Fruit fly (Drosophila melanogaster) whole organism, prepupa: Measurements from ENCODE around the gene CG13063.

Experiments
- Blimp-1 ChIP-seq: fragments of 200-800 bp; sonication (Bioruptor generic); optimal IDR thresholded peaks from 3 replicates; lab custom pipeline; 2017; ENCODE audit warnings: missing biosample characterization, missing genetic modification characterization, mild to moderate bottlenecking, moderate library complexity, missing genetic modification reagents
- CG10669 ChIP-seq: fragments of 200-800 bp; sonication (Bioruptor generic); optimal IDR thresholded peaks from 3 replicates; lab custom pipeline; 2018; ENCODE audit warnings: missing biosample characterization, mild to moderate bottlenecking, missing genetic modification characterization, moderate library complexity
- CG11294 ChIP-seq: fragments of 200-800 bp; sonication (Bioruptor generic); IDR thresholded peaks from 2 replicates; pipeline ENCODE4 v1.3.6; 2022; ENCODE audit warnings: missing biosample characterization, missing genetic modification characterization
- CG11762 ChIP-seq: fragments of 200-800 bp; sonication (Bioruptor generic); optimal IDR thresholded peaks from 3 replicates; lab custom pipeline; 2016; ENCODE audit warnings: missing biosample characterization, missing genetic modification characterization; ENCODE audit not compliant: insufficient read depth
- CG11902 ChIP-seq: fragments of 200-800 bp; sonication (Bioruptor generic); optimal IDR thresholded peaks from 3 replicates; lab custom pipeline; 2016; ENCODE audit warnings: missing biosample characterization, missing genetic modification characterization
- CG15336 ChIP-seq: fragments of 200-800 bp; sonication (Bioruptor generic); IDR thresholded peaks from 2 replicates; pipeline ENCODE4 v1.3.6; 2022; ENCODE audit warnings: missing biosample characterization, missing genetic modification characterization
- CG1621 ChIP-seq: fragments of 200-800 bp; sonication (Bioruptor generic); optimal IDR thresholded peaks from 3 replicates; lab custom pipeline; 2018; ENCODE audit warnings: missing biosample characterization, mild to moderate bottlenecking, missing genetic modification characterization
- CG16779 ChIP-seq: fragments of 200-800 bp; sonication (Bioruptor generic); optimal IDR thresholded peaks from 3 replicates; lab custom pipeline; 2017; ENCODE audit warnings: missing biosample characterization, mild to moderate bottlenecking, missing genetic modification characterization
- CG3032 ChIP-seq: fragments of 200-800 bp; optimal IDR thresholded peaks from 2 replicates; lab custom pipeline; 2019; ENCODE audit warnings: missing biosample characterization, mild to moderate bottlenecking, missing genetic modification characterization, moderate library complexity
- CG32006 ChIP-seq: fragments of 200-800 bp; sonication (Bioruptor generic); optimal IDR thresholded peaks from 3 replicates; lab custom pipeline; 2017; ENCODE audit warnings: missing biosample characterization, mild to moderate bottlenecking, missing genetic modification characterization
- CG34406 ChIP-seq: fragments of 200-800 bp; sonication (Bioruptor generic); optimal IDR thresholded peaks from 3 replicates; lab custom pipeline; 2016; ENCODE audit warnings: missing biosample characterization, missing genetic modification characterization
- CG3919 ChIP-seq: fragments of 200-800 bp; sonication (Bioruptor generic); optimal IDR thresholded peaks from 3 replicates; lab custom pipeline; 2016; ENCODE audit warnings: missing biosample characterization, missing genetic modification characterization
- CG6163 ChIP-seq: fragments of 200-800 bp; sonication (Bioruptor generic); IDR thresholded peaks from 3 replicates; pipeline ENCODE4 v1.3.6; 2022; ENCODE audit warnings: missing biosample characterization, missing genetic modification characterization
- CG6276 ChIP-seq: fragments of 200-800 bp; sonication (Bioruptor generic); optimal IDR thresholded peaks from 2 replicates; lab custom pipeline; 2017; ENCODE audit warnings: missing biosample characterization, mild to moderate bottlenecking, missing genetic modification characterization
- CG6792 ChIP-seq: fragments of 200-800 bp; sonication (Bioruptor generic); optimal IDR thresholded peaks from 3 replicates; lab custom pipeline; 2016; ENCODE audit warnings: missing biosample characterization, missing genetic modification characterization
- CG7368 ChIP-seq: fragments of 200-800 bp; sonication (Bioruptor generic); optimal IDR thresholded peaks from 3 replicates; lab custom pipeline; 2016; ENCODE audit warnings: missing biosample characterization, missing genetic modification characterization
- CG8119 ChIP-seq: fragments of 200-800 bp; sonication (Bioruptor generic); IDR thresholded peaks from 3 replicates; pipeline ENCODE4 v1.3.6; 2022; ENCODE audit warnings: missing biosample characterization, missing genetic modification characterization
- CG8319 ChIP-seq: fragments of 200-800 bp; sonication (Bioruptor generic); optimal IDR thresholded peaks from 3 replicates; lab custom pipeline; 2016; ENCODE audit warnings: missing biosample characterization, missing genetic modification characterization
- CG9139 ChIP-seq: fragments of 200-800 bp; sonication (Bioruptor generic); optimal IDR thresholded peaks from 3 replicates; lab custom pipeline; 2017; ENCODE audit warnings: missing biosample characterization, mild to moderate bottlenecking, missing genetic modification characterization
- Eip75B ChIP-seq: fragments of 200-800 bp; sonication (Bioruptor generic); optimal IDR thresholded peaks from 3 replicates; lab custom pipeline; 2016; ENCODE audit warnings: missing biosample characterization, missing genetic modification characterization
- Eip78C ChIP-seq: fragments of 200-800 bp; sonication (Bioruptor generic); peaks from one replicate; lab custom pipeline; 2016; ENCODE audit warnings: missing biosample characterization, missing genetic modification characterization
- Eip93F ChIP-seq: fragments of 200-800 bp; sonication (Bioruptor generic); optimal IDR thresholded peaks from 2 replicates; lab custom pipeline; 2016; ENCODE audit warnings: missing biosample characterization, mild to moderate bottlenecking, missing genetic modification characterization
- Ets96B ChIP-seq: fragments of 200-800 bp; optimal IDR thresholded peaks from 2 replicates; lab custom pipeline; 2019; ENCODE audit warnings: missing biosample characterization, mild to moderate bottlenecking, missing genetic modification characterization, moderate library complexity
- Gug ChIP-seq: fragments of 200-800 bp; sonication (Bioruptor generic); IDR thresholded peaks from 2 replicates; pipeline ENCODE4 v1.3.6; 2022; ENCODE audit warnings: missing biosample characterization, missing genetic modification characterization
- Hr38 ChIP-seq: sonication (Bioruptor generic); optimal IDR thresholded peaks from 2 replicates; lab custom pipeline; 2016; ENCODE audit warnings: missing biosample characterization, missing genetic modification characterization
- Hr39 ChIP-seq: fragments of 200-800 bp; sonication (Bioruptor generic); optimal IDR thresholded peaks from 2 replicates; lab custom pipeline; 2016; ENCODE audit warnings: missing biosample characterization, missing genetic modification characterization
- Hr4 ChIP-seq: fragments of 200-800 bp; sonication (Bioruptor generic); optimal IDR thresholded peaks from 3 replicates; lab custom pipeline; 2016; ENCODE audit warnings: missing biosample characterization, missing genetic modification characterization
- Lpt ChIP-seq: fragments of 200-800 bp; sonication (Bioruptor generic); optimal IDR thresholded peaks from 3 replicates; lab custom pipeline; 2016; ENCODE audit warnings: missing biosample characterization, missing genetic modification characterization
- OdsH ChIP-seq: fragments of 200-800 bp; sonication (Bioruptor generic); optimal IDR thresholded peaks from 3 replicates; lab custom pipeline; 2016; ENCODE audit warnings: missing biosample characterization, missing genetic modification characterization
- Smox ChIP-seq: fragments of 200-800 bp; sonication (Bioruptor generic); optimal IDR thresholded peaks from 3 replicates; lab custom pipeline; 2016; ENCODE audit warnings: missing biosample characterization, missing genetic modification characterization
- Sox102F ChIP-seq: fragments of 200-800 bp; sonication (Bioruptor generic); optimal IDR thresholded peaks from 2 replicates; lab custom pipeline; 2016; ENCODE audit warnings: missing biosample characterization, mild to moderate bottlenecking, missing genetic modification characterization
- Sox14 ChIP-seq: fragments of 200-800 bp; sonication (Bioruptor generic); optimal IDR thresholded peaks from 3 replicates; lab custom pipeline; 2016; ENCODE audit warnings: missing biosample characterization, missing genetic modification characterization
- Sox15 ChIP-seq: fragments of 200-800 bp; sonication (Bioruptor generic); optimal IDR thresholded peaks from 3 replicates; lab custom pipeline; 2016; ENCODE audit warnings: missing biosample characterization, missing genetic modification characterization
- achi ChIP-seq: fragments of 200-800 bp; sonication (Bioruptor generic); optimal IDR thresholded peaks from 3 replicates; lab custom pipeline; 2016; ENCODE audit warnings: missing biosample characterization, missing genetic modification characterization
- acj6 ChIP-seq: fragments of 200-800 bp; sonication (Bioruptor generic); optimal IDR thresholded peaks from 3 replicates; lab custom pipeline; 2016; ENCODE audit warnings: missing biosample characterization, missing genetic modification characterization
- cyc ChIP-seq: fragments of 200-800 bp; sonication (Bioruptor generic); optimal IDR thresholded peaks from 3 replicates; lab custom pipeline; 2016; ENCODE audit warnings: missing biosample characterization, missing genetic modification characterization
- dsx ChIP-seq: fragments of 200-800 bp; optimal IDR thresholded peaks from 3 replicates; lab custom pipeline; 2019; ENCODE audit warnings: missing biosample characterization, mild to moderate bottlenecking, missing genetic modification characterization, moderate library complexity; ENCODE audit not compliant: poor library complexity, severe bottlenecking
- eg ChIP-seq: fragments of 200-800 bp; sonication (Bioruptor generic); IDR thresholded peaks from 3 replicates; pipeline ENCODE4 v1.3.6; 2022; ENCODE audit warnings: missing biosample characterization, missing genetic modification characterization
- esn ChIP-seq: fragments of 200-800 bp; sonication (Bioruptor generic); optimal IDR thresholded peaks from 2 replicates; lab custom pipeline; 2016; ENCODE audit warnings: missing biosample characterization, mild to moderate bottlenecking, missing genetic modification characterization, moderate library complexity
- fd85E ChIP-seq: fragments of 200-800 bp; sonication (Bioruptor generic); optimal IDR thresholded peaks from 3 replicates; lab custom pipeline; 2016; ENCODE audit warnings: missing biosample characterization, missing genetic modification characterization
- fkh ChIP-seq: fragments of 200-800 bp; sonication (Bioruptor generic); optimal IDR thresholded peaks from 3 replicates; lab custom pipeline; 2017; ENCODE audit warnings: missing biosample characterization, mild to moderate bottlenecking, missing genetic modification characterization, moderate library complexity
- pdm3 ChIP-seq: fragments of 200-800 bp; sonication (Bioruptor generic); optimal IDR thresholded peaks from 3 replicates; lab custom pipeline; 2016; ENCODE audit warnings: missing biosample characterization, missing genetic modification characterization
- spab ChIP-seq: fragments of 200-800 bp; sonication (Bioruptor generic); optimal IDR thresholded peaks from 2 replicates; lab custom pipeline; 2017; ENCODE audit warnings: missing biosample characterization, mild to moderate bottlenecking, missing genetic modification characterization, missing genetic modification reagents
- ss ChIP-seq, 2 experiments: fragments of 200-800 bp; sonication (Bioruptor generic); optimal IDR thresholded peaks; 2 replicates in 1 of 2; 3 replicates in 1 of 2; lab custom pipeline; 2017 to 2018; ENCODE audit warnings: mild to moderate bottlenecking in 2 of 2, missing biosample characterization in 2 of 2, missing genetic modification characterization in 2 of 2, moderate library complexity in 1 of 2
- svp ChIP-seq: fragments of 200-800 bp; sonication (Bioruptor generic); peaks from one replicate; lab custom pipeline; 2016; ENCODE audit warnings: missing biosample characterization, missing genetic modification characterization
- topi ChIP-seq: fragments of 200-800 bp; sonication (Bioruptor generic); optimal IDR thresholded peaks from 3 replicates; lab custom pipeline; 2016; ENCODE audit warnings: missing biosample characterization, missing genetic modification characterization

CG13063 gene

dm6 chr3L:16279987-16280454, 26.4 kb upstream of the CG13063 start, which contains the start of gene CG13064:
Gene CG13064, plus strand, starts transcription at chr3L:16280404.
- TF ChIP-seq Eip75B (GFP tag; lab: Kevin White, UChicago) (peak; percentile 47), CG6163 (no peak), CG9139 (GFP tag; lab: Kevin White, UChicago) (no peak), acj6 (GFP tag; lab: Kevin White, UChicago) (no peak), Sox15 (GFP tag; lab: Kevin White, UChicago) (no peak), CG15336 (GFP tag; lab: Robert Waterston, UW) (no peak), pdm3 (no peak), cyc (GFP tag; lab: Kevin White, UChicago) (no peak), Lpt (GFP tag; lab: Kevin White, UChicago) (peak; percentile 8), achi (GFP tag; lab: Kevin White, UChicago) (no peak), CG3032 (tag; lab: Kevin White, UChicago) (no peak), esn (no peak), Eip93F (GFP tag; lab: Kevin White, UChicago) (no peak), svp (GFP tag; lab: Kevin White, UChicago) (no peak), CG8319 (no peak), CG10669 (GFP tag; lab: Kevin White, UChicago) (no peak), CG3919 (GFP tag; lab: Kevin White, UChicago) (no peak), Ets96B (no peak), CG16779 (tag; lab: Kevin White, UChicago) (no peak), CG32006 (GFP tag; lab: Kevin White, UChicago) (no peak), dsx (GFP tag; lab: Kevin White, UChicago) (peak; percentile 55), Hr39 (GFP tag; lab: Kevin White, UChicago) (no peak), CG8119 (GFP tag; lab: Robert Waterston, UW) (no peak), CG1621 (tag; lab: Kevin White, UChicago) (no peak), CG7368 (no peak), Gug (GFP tag; lab: Robert Waterston, UW) (no peak), CG11294 (GFP tag; lab: Robert Waterston, UW) (no peak), eg (GFP tag; lab: Robert Waterston, UW) (no peak), fkh (no peak), spab (GFP tag; lab: Kevin White, UChicago) (no peak), Eip78C (GFP tag; lab: Kevin White, UChicago) (peak; percentile 53), Hr4 (GFP tag; lab: Kevin White, UChicago) (no peak), CG6276 (GFP tag; lab: Kevin White, UChicago) (no peak), CG11762 (GFP tag; lab: Kevin White, UChicago) (no peak), Smox (GFP tag; lab: Kevin White, UChicago) (no peak), Blimp-1 (GFP tag; lab: Kevin White, UChicago) (no peak), ss (GFP tag; optimal IDR thresholded peaks at IDR 0.05; lab: Kevin White, UChicago) (peak in 1 of 2 experiments; percentile 63), OdsH (no peak), Sox14 (GFP tag; lab: Kevin White, UChicago) (no peak), Sox102F (GFP tag; lab: Kevin White, UChicago) (peak; percentile 19), CG34406 (GFP tag; lab: Kevin White, UChicago) (no peak), topi (GFP tag; lab: Kevin White, UChicago) (no peak), Hr38 (no peak), fd85E (GFP tag; lab: Kevin White, UChicago) (no peak), CG6792 (GFP tag; lab: Kevin White, UChicago) (no peak), CG11902 (GFP tag; lab: Kevin White, UChicago) (no peak)
